Fruit fly (Drosophila melanogaster) whole organism, prepupa: ENCODE data around the gene Pdhb.

ENCODE experiments used
- CG10631 ChIP-seq: fragments of 200-800 bp; sonication (Bioruptor generic); optimal IDR thresholded peaks from 2 replicates; lab custom pipeline; 2016; ENCODE audit warnings: missing biosample characterization, missing genetic modification characterization
- CG10669 ChIP-seq: fragments of 200-800 bp; sonication (Bioruptor generic); optimal IDR thresholded peaks from 3 replicates; lab custom pipeline; 2018; ENCODE audit warnings: missing biosample characterization, mild to moderate bottlenecking, missing genetic modification characterization, moderate library complexity
- CG11294 ChIP-seq: fragments of 200-800 bp; sonication (Bioruptor generic); IDR thresholded peaks from 2 replicates; pipeline ENCODE4 v1.3.6; 2022; ENCODE audit warnings: missing biosample characterization, missing genetic modification characterization
- CG11762 ChIP-seq: fragments of 200-800 bp; sonication (Bioruptor generic); optimal IDR thresholded peaks from 3 replicates; lab custom pipeline; 2016; ENCODE audit warnings: missing biosample characterization, missing genetic modification characterization; ENCODE audit not compliant: insufficient read depth
- CG11902 ChIP-seq: fragments of 200-800 bp; sonication (Bioruptor generic); optimal IDR thresholded peaks from 3 replicates; lab custom pipeline; 2016; ENCODE audit warnings: missing biosample characterization, missing genetic modification characterization
- CG15336 ChIP-seq: fragments of 200-800 bp; sonication (Bioruptor generic); IDR thresholded peaks from 2 replicates; pipeline ENCODE4 v1.3.6; 2022; ENCODE audit warnings: missing biosample characterization, missing genetic modification characterization
- CG1621 ChIP-seq: fragments of 200-800 bp; sonication (Bioruptor generic); optimal IDR thresholded peaks from 3 replicates; lab custom pipeline; 2018; ENCODE audit warnings: missing biosample characterization, mild to moderate bottlenecking, missing genetic modification characterization
- CG16779 ChIP-seq: fragments of 200-800 bp; sonication (Bioruptor generic); optimal IDR thresholded peaks from 3 replicates; lab custom pipeline; 2017; ENCODE audit warnings: missing biosample characterization, mild to moderate bottlenecking, missing genetic modification characterization
- CG31627 ChIP-seq: fragments of 200-800 bp; sonication (Bioruptor generic); optimal IDR thresholded peaks from 3 replicates; lab custom pipeline; 2016; ENCODE audit warnings: missing biosample characterization, missing genetic modification characterization
- CG3919 ChIP-seq: fragments of 200-800 bp; sonication (Bioruptor generic); optimal IDR thresholded peaks from 3 replicates; lab custom pipeline; 2016; ENCODE audit warnings: missing biosample characterization, missing genetic modification characterization
- CG4318 ChIP-seq: fragments of 200-800 bp; sonication (Bioruptor generic); optimal IDR thresholded peaks from 3 replicates; lab custom pipeline; 2017; ENCODE audit warnings: missing biosample characterization, mild to moderate bottlenecking, missing genetic modification characterization
- CG6163 ChIP-seq: fragments of 200-800 bp; sonication (Bioruptor generic); IDR thresholded peaks from 3 replicates; pipeline ENCODE4 v1.3.6; 2022; ENCODE audit warnings: missing biosample characterization, missing genetic modification characterization
- CG6276 ChIP-seq: fragments of 200-800 bp; sonication (Bioruptor generic); optimal IDR thresholded peaks from 2 replicates; lab custom pipeline; 2017; ENCODE audit warnings: missing biosample characterization, mild to moderate bottlenecking, missing genetic modification characterization
- CG6792 ChIP-seq: fragments of 200-800 bp; sonication (Bioruptor generic); optimal IDR thresholded peaks from 3 replicates; lab custom pipeline; 2016; ENCODE audit warnings: missing biosample characterization, missing genetic modification characterization
- CG6854 ChIP-seq: fragments of 200-800 bp; sonication (Bioruptor generic); optimal IDR thresholded peaks from 2 replicates; lab custom pipeline; 2017; ENCODE audit warnings: missing biosample characterization, mild to moderate bottlenecking, missing genetic modification characterization
- CG7368 ChIP-seq: fragments of 200-800 bp; sonication (Bioruptor generic); optimal IDR thresholded peaks from 3 replicates; lab custom pipeline; 2016; ENCODE audit warnings: missing biosample characterization, missing genetic modification characterization
- CG8119 ChIP-seq: fragments of 200-800 bp; sonication (Bioruptor generic); IDR thresholded peaks from 3 replicates; pipeline ENCODE4 v1.3.6; 2022; ENCODE audit warnings: missing biosample characterization, missing genetic modification characterization
- CG8632 ChIP-seq: fragments of 200-800 bp; sonication (Bioruptor generic); optimal IDR thresholded peaks from 3 replicates; lab custom pipeline; 2016; ENCODE audit warnings: missing biosample characterization, missing genetic modification characterization
- Eip75B ChIP-seq: fragments of 200-800 bp; sonication (Bioruptor generic); optimal IDR thresholded peaks from 3 replicates; lab custom pipeline; 2016; ENCODE audit warnings: missing biosample characterization, missing genetic modification characterization
- Eip78C ChIP-seq: fragments of 200-800 bp; sonication (Bioruptor generic); peaks from one replicate; lab custom pipeline; 2016; ENCODE audit warnings: missing biosample characterization, missing genetic modification characterization
- Eip93F ChIP-seq: fragments of 200-800 bp; sonication (Bioruptor generic); optimal IDR thresholded peaks from 2 replicates; lab custom pipeline; 2016; ENCODE audit warnings: missing biosample characterization, mild to moderate bottlenecking, missing genetic modification characterization
- Ets21C ChIP-seq: fragments of 200-800 bp; sonication (Bioruptor generic); optimal IDR thresholded peaks from 3 replicates; lab custom pipeline; 2016; ENCODE audit warnings: missing biosample characterization, missing genetic modification characterization
- Hr39 ChIP-seq: fragments of 200-800 bp; sonication (Bioruptor generic); optimal IDR thresholded peaks from 2 replicates; lab custom pipeline; 2016; ENCODE audit warnings: missing biosample characterization, missing genetic modification characterization
- Hr4 ChIP-seq: fragments of 200-800 bp; sonication (Bioruptor generic); optimal IDR thresholded peaks from 3 replicates; lab custom pipeline; 2016; ENCODE audit warnings: missing biosample characterization, missing genetic modification characterization
- Lpt ChIP-seq: fragments of 200-800 bp; sonication (Bioruptor generic); optimal IDR thresholded peaks from 3 replicates; lab custom pipeline; 2016; ENCODE audit warnings: missing biosample characterization, missing genetic modification characterization
- Met ChIP-seq: fragments of 200-800 bp; sonication (Bioruptor generic); optimal IDR thresholded peaks from 3 replicates; lab custom pipeline; 2016; ENCODE audit warnings: missing biosample characterization, missing genetic modification characterization
- Smox ChIP-seq: fragments of 200-800 bp; sonication (Bioruptor generic); optimal IDR thresholded peaks from 3 replicates; lab custom pipeline; 2016; ENCODE audit warnings: missing biosample characterization, missing genetic modification characterization
- Sox14 ChIP-seq: fragments of 200-800 bp; sonication (Bioruptor generic); optimal IDR thresholded peaks from 3 replicates; lab custom pipeline; 2016; ENCODE audit warnings: missing biosample characterization, missing genetic modification characterization
- acj6 ChIP-seq: fragments of 200-800 bp; sonication (Bioruptor generic); optimal IDR thresholded peaks from 3 replicates; lab custom pipeline; 2016; ENCODE audit warnings: missing biosample characterization, missing genetic modification characterization
- dac ChIP-seq: fragments of 200-800 bp; sonication (Bioruptor generic); optimal IDR thresholded peaks from 2 replicates; lab custom pipeline; 2017; ENCODE audit warnings: missing biosample characterization, mild to moderate bottlenecking, missing genetic modification characterization
- dsx ChIP-seq: fragments of 200-800 bp; optimal IDR thresholded peaks from 3 replicates; lab custom pipeline; 2019; ENCODE audit warnings: missing biosample characterization, mild to moderate bottlenecking, missing genetic modification characterization, moderate library complexity; ENCODE audit not compliant: poor library complexity, severe bottlenecking
- eg ChIP-seq: fragments of 200-800 bp; sonication (Bioruptor generic); IDR thresholded peaks from 3 replicates; pipeline ENCODE4 v1.3.6; 2022; ENCODE audit warnings: missing biosample characterization, missing genetic modification characterization
- esn ChIP-seq: fragments of 200-800 bp; sonication (Bioruptor generic); optimal IDR thresholded peaks from 2 replicates; lab custom pipeline; 2016; ENCODE audit warnings: missing biosample characterization, mild to moderate bottlenecking, missing genetic modification characterization, moderate library complexity
- fd59A ChIP-seq: fragments of 200-800 bp; sonication (Bioruptor generic); optimal IDR thresholded peaks from 2 replicates; lab custom pipeline; 2017; ENCODE audit warnings: missing biosample characterization, mild to moderate bottlenecking, missing genetic modification characterization, missing genetic modification reagents
- fd85E ChIP-seq: fragments of 200-800 bp; sonication (Bioruptor generic); optimal IDR thresholded peaks from 3 replicates; lab custom pipeline; 2016; ENCODE audit warnings: missing biosample characterization, missing genetic modification characterization
- fkh ChIP-seq: fragments of 200-800 bp; sonication (Bioruptor generic); optimal IDR thresholded peaks from 3 replicates; lab custom pipeline; 2017; ENCODE audit warnings: missing biosample characterization, mild to moderate bottlenecking, missing genetic modification characterization, moderate library complexity
- lz ChIP-seq: fragments of 200-800 bp; sonication (Bioruptor generic); optimal IDR thresholded peaks from 3 replicates; lab custom pipeline; 2016; ENCODE audit warnings: missing biosample characterization, missing genetic modification characterization
- net ChIP-seq: fragments of 200-800 bp; sonication (Bioruptor generic); optimal IDR thresholded peaks from 3 replicates; lab custom pipeline; 2016; ENCODE audit warnings: missing biosample characterization, missing genetic modification characterization
- pdm3 ChIP-seq: fragments of 200-800 bp; sonication (Bioruptor generic); optimal IDR thresholded peaks from 3 replicates; lab custom pipeline; 2016; ENCODE audit warnings: missing biosample characterization, missing genetic modification characterization
- spab ChIP-seq: fragments of 200-800 bp; sonication (Bioruptor generic); optimal IDR thresholded peaks from 2 replicates; lab custom pipeline; 2017; ENCODE audit warnings: missing biosample characterization, mild to moderate bottlenecking, missing genetic modification characterization, missing genetic modification reagents
- vri ChIP-seq: fragments of 200-800 bp; sonication (Bioruptor generic); optimal IDR thresholded peaks from 3 replicates; lab custom pipeline; 2016; ENCODE audit warnings: missing biosample characterization, mild to moderate bottlenecking, missing genetic modification characterization

Gene Pdhb

DNA sequence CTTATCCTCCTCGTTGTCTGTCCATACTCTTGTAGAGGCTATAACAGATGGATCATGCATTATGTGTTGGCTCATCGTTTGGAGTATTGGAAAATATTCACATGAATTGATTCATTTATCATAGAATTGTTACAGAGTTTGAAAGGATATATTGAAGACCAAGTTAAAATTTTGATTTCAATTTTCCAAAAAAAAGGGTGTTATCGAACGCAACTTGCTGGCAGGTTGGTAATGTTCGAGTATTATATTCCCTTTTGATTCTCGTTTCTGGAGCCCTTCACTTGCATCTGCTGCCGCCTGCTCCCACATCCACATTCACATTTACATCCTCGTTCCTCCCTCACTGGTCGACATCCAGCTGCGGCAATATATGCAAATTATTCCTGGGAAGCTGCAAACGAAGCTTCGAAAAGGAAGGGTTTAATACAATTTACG is 16.8 kb upstream of the Pdhb start (continued):
- TF ChIP-seq CG1621 (tag; lab: Kevin White, UChicago) (peak; percentile 72), acj6 (GFP tag; lab: Kevin White, UChicago) (no peak), Ets21C (GFP tag; lab: Kevin White, UChicago) (peak; percentile 85), CG8632 (GFP tag; lab: Kevin White, UChicago) (peak; percentile 66), CG31627 (GFP tag; lab: Kevin White, UChicago) (peak; percentile 88), CG10669 (GFP tag; lab: Kevin White, UChicago) (peak; percentile 87), CG8119 (GFP tag; lab: Robert Waterston, UW) (no peak; the same call in 2 of the 3 replicates), Hr4 (GFP tag; lab: Kevin White, UChicago) (no peak), pdm3 (GFP tag; lab: Kevin White, UChicago) (no peak), Eip75B (no peak), dac (GFP tag; lab: Kevin White, UChicago) (no peak), CG7368 (GFP tag; lab: Kevin White, UChicago) (peak; percentile 50), CG11902 (GFP tag; lab: Kevin White, UChicago) (peak; percentile 59), CG6854 (GFP tag; lab: Kevin White, UChicago) (peak; percentile 22), CG11294 (GFP tag; lab: Robert Waterston, UW) (no peak), Smox (GFP tag; lab: Kevin White, UChicago) (no peak), Eip93F (peak; percentile 51), CG6792 (GFP tag; lab: Kevin White, UChicago) (peak; percentile 82), CG11762 (peak; percentile 44), fkh (GFP tag; lab: Kevin White, UChicago) (no peak)

DNA sequence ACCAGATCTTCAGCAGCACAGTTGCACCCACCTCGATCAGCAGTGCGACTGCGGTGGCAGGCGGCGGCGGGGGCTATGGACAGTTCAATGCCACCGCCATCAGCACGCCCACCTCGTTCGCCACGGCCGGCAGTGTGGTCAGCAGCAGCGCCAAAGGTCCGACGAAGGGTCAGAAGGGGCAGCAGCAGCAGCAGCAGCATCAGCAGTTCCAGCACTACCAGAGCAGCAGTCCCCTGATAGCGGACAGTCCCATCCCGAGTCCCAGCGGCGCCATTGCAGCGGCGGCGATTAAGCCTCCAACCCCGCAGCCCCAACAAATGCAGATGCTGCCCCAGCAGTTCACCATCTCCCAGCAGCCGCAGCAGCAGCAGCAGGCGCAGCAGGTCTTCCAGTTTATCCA is 14.8 kb upstream of the Pdhb start:
- TF ChIP-seq spab (GFP tag; lab: Kevin White, UChicago) (no peak), fd59A (GFP tag; lab: Kevin White, UChicago) (no peak), CG11902 (GFP tag; lab: Kevin White, UChicago) (no peak), CG6163 (no peak), CG3919 (GFP tag; lab: Kevin White, UChicago) (no peak), CG15336 (no peak), lz (GFP tag; lab: Kevin White, UChicago) (no peak), CG11294 (GFP tag; lab: Robert Waterston, UW) (no peak), pdm3 (GFP tag; lab: Kevin White, UChicago) (no peak), net (no peak), Eip78C (GFP tag; lab: Kevin White, UChicago) (no peak), CG6854 (GFP tag; lab: Kevin White, UChicago) (no peak), eg (GFP tag; lab: Robert Waterston, UW) (no peak), vri (GFP tag; lab: Kevin White, UChicago) (no peak), CG1621 (tag; lab: Kevin White, UChicago) (no peak), esn (GFP tag; lab: Kevin White, UChicago) (no peak), CG6276 (no peak), CG31627 (GFP tag; lab: Kevin White, UChicago) (no peak), CG4318 (GFP tag; lab: Kevin White, UChicago) (no peak)

DNA sequence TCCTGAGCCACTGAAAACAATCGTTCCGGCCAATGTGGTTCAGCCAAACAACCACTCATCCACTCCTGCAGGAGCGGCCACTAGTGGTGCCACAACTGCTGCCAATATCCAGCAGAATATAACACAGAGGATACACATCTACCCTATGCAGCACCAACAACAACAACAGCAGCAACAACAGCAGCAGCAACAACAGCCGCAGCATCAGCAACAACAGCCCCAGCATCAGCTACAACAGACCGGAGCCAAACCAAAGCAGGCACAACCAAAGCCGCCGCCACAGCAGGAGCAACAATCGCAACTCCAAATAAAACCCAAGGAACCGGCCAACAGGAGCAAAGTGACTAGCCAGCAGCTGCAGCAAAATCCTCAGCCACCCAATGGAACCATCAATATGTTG is 9.6 kb upstream of the Pdhb start:
- no peak for TF ChIP-seq Lpt (GFP tag; lab: Kevin White, UChicago)
- no peak for TF ChIP-seq net
- TF ChIP-seq Eip75B, result no peak
- no peak for TF ChIP-seq Hr39 (GFP tag; lab: Kevin White, UChicago)
- no peak for TF ChIP-seq CG6854 (GFP tag; lab: Kevin White, UChicago)
- no peak for TF ChIP-seq Eip78C (GFP tag; lab: Kevin White, UChicago)
- no peak for TF ChIP-seq CG6792 (GFP tag; lab: Kevin White, UChicago)
- TF ChIP-seq Met (GFP tag; lab: Kevin White, UChicago), result no peak
- no peak for TF ChIP-seq dsx
- no peak for TF ChIP-seq Sox14 (GFP tag; lab: Kevin White, UChicago)
- no peak for TF ChIP-seq Eip93F
- no peak for TF ChIP-seq CG10669 (GFP tag; lab: Kevin White, UChicago)
- TF ChIP-seq fd85E (GFP tag; lab: Kevin White, UChicago), result no peak
- TF ChIP-seq CG4318 (GFP tag; lab: Kevin White, UChicago), result no peak
- TF ChIP-seq CG10631 (GFP tag; lab: Kevin White, UChicago), result no peak
- no peak for TF ChIP-seq CG11294 (GFP tag; lab: Robert Waterston, UW)
- TF ChIP-seq lz (GFP tag; lab: Kevin White, UChicago), result no peak
- no peak for TF ChIP-seq CG6163
- no peak for TF ChIP-seq CG16779 (tag; lab: Kevin White, UChicago)
- no peak for TF ChIP-seq Smox (GFP tag; lab: Kevin White, UChicago)
